Fruit fly (Drosophila melanogaster) whole organism, embryonic: Measurements from ENCODE around the gene CG13893.
A peak's percentile ranks its signal among the peaks of the same experiment; 100 is the strongest.

Source experiments
- Asciz ChIP-seq: fragments of 200-800 bp; sonication (Bioruptor generic); optimal IDR thresholded peaks from 2 replicates; lab custom pipeline; 2017; ENCODE audit warnings: missing biosample characterization, mild to moderate bottlenecking, missing genetic modification characterization, missing genetic modification reagents
- B-H2 ChIP-seq: fragments of 200-800 bp; sonication (Bioruptor generic); optimal IDR thresholded peaks from 2 replicates; lab custom pipeline; 2018; ENCODE audit warnings: missing biosample characterization, mild to moderate bottlenecking, missing genetic modification characterization
- Blimp-1 ChIP-seq: fragments of 200-800 bp; sonication (Bioruptor generic); optimal IDR thresholded peaks from 3 replicates; lab custom pipeline; 2018; ENCODE audit warnings: missing biosample characterization, missing genetic modification characterization, mild to moderate bottlenecking, moderate library complexity, missing genetic modification reagents
- CG11085 ChIP-seq: fragments of 200-800 bp; sonication (Bioruptor generic); IDR thresholded peaks from 2 replicates; pipeline ENCODE4 v1.3.6; 2022; ENCODE audit warnings: missing biosample characterization, missing genetic modification characterization
- CG11695 ChIP-seq: fragments of 200-800 bp; sonication (Bioruptor generic); IDR thresholded peaks from 3 replicates; pipeline ENCODE4 v1.3.6; 2022; ENCODE audit warnings: missing biosample characterization, missing genetic modification characterization
- CG12219 ChIP-seq: fragments of 200-800 bp; sonication (Bioruptor generic); optimal IDR thresholded peaks from 3 replicates; lab custom pipeline; 2018; ENCODE audit warnings: missing biosample characterization, mild to moderate bottlenecking, missing genetic modification characterization
- CG14860 ChIP-seq: fragments of 200-800 bp; sonication (Bioruptor generic); IDR thresholded peaks from 3 replicates; pipeline ENCODE4 v1.3.6; 2022; ENCODE audit warnings: missing biosample characterization, missing genetic modification characterization; ENCODE audit not compliant: partially characterized antibody
- CG1529 ChIP-seq: fragments of 200-800 bp; sonication (Bioruptor generic); optimal IDR thresholded peaks from 3 replicates; lab custom pipeline; 2018; ENCODE audit warnings: missing biosample characterization, missing genetic modification characterization
- CG15479 ChIP-seq: fragments of 200-800 bp; sonication (Bioruptor generic); optimal IDR thresholded peaks from 3 replicates; lab custom pipeline; 2019; ENCODE audit warnings: missing biosample characterization, mild to moderate bottlenecking, missing genetic modification characterization, moderate library complexity
- CG15696 ChIP-seq: fragments of 200-800 bp; sonication (Bioruptor generic); optimal IDR thresholded peaks from 2 replicates; lab custom pipeline; 2019; ENCODE audit warnings: missing biosample characterization, mild to moderate bottlenecking, missing genetic modification characterization, moderate library complexity
- CG16863 ChIP-seq: fragments of 200-800 bp; sonication (Bioruptor generic); optimal IDR thresholded peaks from 3 replicates; lab custom pipeline; 2016; ENCODE audit warnings: missing biosample characterization, missing genetic modification characterization
- CG17328 ChIP-seq: fragments of 200-800 bp; sonication (Bioruptor generic); IDR thresholded peaks from 2 replicates; pipeline ENCODE4 v1.3.6; 2022; ENCODE audit warnings: missing biosample characterization, missing genetic modification characterization
- CG17361 ChIP-seq: fragments of 200-800 bp; sonication (Bioruptor generic); IDR thresholded peaks from 3 replicates; pipeline ENCODE4 v1.3.6; 2022; ENCODE audit warnings: missing biosample characterization, missing genetic modification characterization
- CG1792 ChIP-seq: fragments of 200-800 bp; sonication (Bioruptor generic); optimal IDR thresholded peaks from 2 replicates; lab custom pipeline; 2016; ENCODE audit warnings: missing biosample characterization, missing genetic modification characterization
- CG2202 ChIP-seq: fragments of 200-800 bp; sonication (Bioruptor generic); optimal IDR thresholded peaks from 2 replicates; lab custom pipeline; 2018; ENCODE audit warnings: missing biosample characterization, mild to moderate bottlenecking, missing genetic modification characterization
- CG32767 ChIP-seq: fragments of 200-800 bp; sonication (Bioruptor generic); IDR thresholded peaks from 2 replicates; pipeline ENCODE4 v1.3.6; 2022; ENCODE audit warnings: missing biosample characterization, missing genetic modification characterization
- CG34224 ChIP-seq: fragments of 200-800 bp; sonication (Bioruptor generic); IDR thresholded peaks from 3 replicates; pipeline ENCODE4 v1.3.6; 2022; ENCODE audit warnings: missing biosample characterization, missing genetic modification characterization; ENCODE audit not compliant: partially characterized antibody
- CG34376 ChIP-seq: fragments of 200-800 bp; sonication (Bioruptor generic); optimal IDR thresholded peaks from 2 replicates; lab custom pipeline; 2018; ENCODE audit warnings: missing biosample characterization, mild to moderate bottlenecking, missing genetic modification characterization
- CG4424 ChIP-seq: fragments of 200-800 bp; sonication (Bioruptor generic); optimal IDR thresholded peaks from 3 replicates; lab custom pipeline; 2016; ENCODE audit warnings: missing biosample characterization, missing genetic modification characterization
- CG6813 ChIP-seq: fragments of 200-800 bp; sonication (Bioruptor generic); optimal IDR thresholded peaks from 2 replicates; lab custom pipeline; 2017; ENCODE audit warnings: missing biosample characterization, missing genetic modification characterization, mild to moderate bottlenecking, moderate library complexity, missing genetic modification reagents
- CG8089 ChIP-seq: fragments of 200-800 bp; sonication (Bioruptor generic); optimal IDR thresholded peaks from 3 replicates; lab custom pipeline; 2016; ENCODE audit warnings: missing biosample characterization, missing genetic modification characterization
- Deaf1 ChIP-seq: fragments of 200-800 bp; optimal IDR thresholded peaks from 3 replicates; lab custom pipeline; 2019; ENCODE audit warnings: missing biosample characterization, mild to moderate bottlenecking, missing genetic modification characterization, moderate library complexity
- Dfd ChIP-seq, 2 experiments: fragments of >200 bp; optimal IDR thresholded peaks; 2 replicates each; lab custom pipeline; 2017; ENCODE audit warnings: missing biosample characterization in 2 of 2, missing genetic modification characterization in 2 of 2
- Dip2 ChIP-seq: fragments of 200-800 bp; sonication (Bioruptor generic); IDR thresholded peaks from 2 replicates; pipeline ENCODE4 v1.3.6; 2022; ENCODE audit warnings: missing biosample characterization, missing genetic modification characterization
- Dip3 ChIP-seq: fragments of 200-800 bp; sonication (Bioruptor generic); optimal IDR thresholded peaks from 3 replicates; lab custom pipeline; 2016; ENCODE audit warnings: missing biosample characterization, missing genetic modification characterization
- E2f1 ChIP-seq: fragments of 200-800 bp; sonication (Bioruptor generic); IDR thresholded peaks from 2 replicates; pipeline ENCODE4 v1.3.6; 2022; ENCODE audit warnings: missing biosample characterization, missing genetic modification characterization
- Hand ChIP-seq: fragments of 200-800 bp; sonication (Bioruptor generic); optimal IDR thresholded peaks from 2 replicates; lab custom pipeline; 2017; ENCODE audit warnings: mild to moderate bottlenecking, missing biosample characterization, missing genetic modification reagents, missing genetic modification characterization
- HmgZ ChIP-seq: fragments of 200-800 bp; sonication (Bioruptor generic); optimal IDR thresholded peaks from 2 replicates; lab custom pipeline; 2018; ENCODE audit warnings: missing biosample characterization, mild to moderate bottlenecking, missing genetic modification characterization
- Lim3 ChIP-seq: fragments of 200-800 bp; sonication (Bioruptor generic); IDR thresholded peaks from 2 replicates; pipeline ENCODE4 v1.3.6; 2022; ENCODE audit warnings: missing biosample characterization, missing genetic modification characterization
- Mad ChIP-seq: fragments of 200-800 bp; sonication (Bioruptor generic); optimal IDR thresholded peaks from 2 replicates; lab custom pipeline; 2016; ENCODE audit warnings: missing biosample characterization, missing genetic modification characterization
- Mes4 ChIP-seq: fragments of 200-800 bp; sonication (Bioruptor generic); optimal IDR thresholded peaks from 2 replicates; lab custom pipeline; 2016; ENCODE audit warnings: missing biosample characterization, missing genetic modification characterization
- Sin3A ChIP-seq: fragments of >200 bp; optimal IDR thresholded peaks from 2 replicates; lab custom pipeline; 2018
- Sox100B ChIP-seq: fragments of 200-800 bp; sonication (Bioruptor generic); optimal IDR thresholded peaks from 3 replicates; lab custom pipeline; 2018; ENCODE audit warnings: missing biosample characterization, mild to moderate bottlenecking, missing genetic modification characterization
- Stat92E ChIP-seq, 3 experiments: fragments of >200 bp in 2 of 3; fragments of 200-800 bp in 1 of 3; sonication (Bioruptor generic) in 1 of 3; optimal IDR thresholded peaks; 2 replicates each; lab custom pipeline; 2017 to 2019; ENCODE audit warnings: missing biosample characterization in 3 of 3, missing genetic modification characterization in 3 of 3, mild to moderate bottlenecking in 1 of 3, moderate library complexity in 1 of 3
- ac ChIP-seq: fragments of 200-800 bp; sonication (Bioruptor generic); optimal IDR thresholded peaks from 3 replicates; lab custom pipeline; 2017; ENCODE audit warnings: missing biosample characterization, mild to moderate bottlenecking, missing genetic modification characterization
- bbx ChIP-seq: fragments of 200-800 bp; sonication (Bioruptor generic); IDR thresholded peaks from 2 replicates; pipeline ENCODE4 v1.3.6; 2022; ENCODE audit warnings: missing biosample characterization, missing genetic modification characterization; ENCODE audit not compliant: partially characterized antibody
- cad ChIP-seq: fragments of >200 bp; optimal IDR thresholded peaks from 2 replicates; lab custom pipeline; 2017; ENCODE audit warnings: missing biosample characterization, missing genetic modification characterization
- cg ChIP-seq: fragments of 200-800 bp; sonication (Bioruptor generic); optimal IDR thresholded peaks from 3 replicates; lab custom pipeline; 2019; ENCODE audit warnings: missing biosample characterization, mild to moderate bottlenecking, missing genetic modification characterization, moderate library complexity
- chinmo ChIP-seq: fragments of 200-800 bp; sonication (Bioruptor generic); IDR thresholded peaks from 4 replicates; pipeline ENCODE4 v1.3.6; 2022; ENCODE audit warnings: missing biosample characterization, missing genetic modification characterization; ENCODE audit not compliant: partially characterized antibody
- dan ChIP-seq: fragments of 200-800 bp; sonication (Bioruptor generic); IDR thresholded peaks from 2 replicates; pipeline ENCODE4 v1.3.6; 2022; ENCODE audit warnings: missing biosample characterization, missing genetic modification characterization
- dimm ChIP-seq: fragments of 200-800 bp; sonication (Bioruptor generic); IDR thresholded peaks from 2 replicates; pipeline ENCODE4 v1.3.6; 2022; ENCODE audit warnings: missing biosample characterization, missing genetic modification characterization
- grn ChIP-seq: fragments of 200-800 bp; sonication (Bioruptor generic); optimal IDR thresholded peaks from 3 replicates; lab custom pipeline; 2017; ENCODE audit warnings: missing biosample characterization, missing genetic modification characterization
- gsb-n ChIP-seq: fragments of 200-800 bp; sonication (Bioruptor generic); optimal IDR thresholded peaks from 3 replicates; lab custom pipeline; 2018; ENCODE audit warnings: missing biosample characterization, mild to moderate bottlenecking, missing genetic modification characterization
- hbn ChIP-seq: fragments of 200-800 bp; sonication (Bioruptor generic); IDR thresholded peaks from 2 replicates; pipeline ENCODE4 v1.3.6; 2022; ENCODE audit warnings: missing biosample characterization, missing genetic modification characterization; ENCODE audit not compliant: partially characterized antibody
- lbe ChIP-seq: fragments of 200-800 bp; sonication (Bioruptor generic); optimal IDR thresholded peaks from 2 replicates; lab custom pipeline; 2016; ENCODE audit warnings: missing biosample characterization, mild to moderate bottlenecking, missing genetic modification characterization
- prd ChIP-seq, 3 experiments: fragments of >200 bp in 2 of 3; fragments of 200-800 bp in 1 of 3; sonication (Bioruptor generic) in 1 of 3; optimal IDR thresholded peaks in 2 of 3; IDR thresholded peaks in 1 of 3; 2 replicates in 2 of 3; 3 replicates in 1 of 3; pipeline versions ENCODE4 v1.3.6 to Lab custom; 2017 to 2022; ENCODE audit warnings: missing biosample characterization in 1 of 3, missing genetic modification characterization in 1 of 3
- ranshi ChIP-seq: fragments of 200-800 bp; sonication (Bioruptor generic); IDR thresholded peaks from 2 replicates; pipeline ENCODE4 v1.3.6; 2022; ENCODE audit warnings: missing biosample characterization, missing genetic modification characterization
- salm ChIP-seq: fragments of 200-800 bp; sonication (Bioruptor generic); optimal IDR thresholded peaks from 2 replicates; lab custom pipeline; 2018; ENCODE audit warnings: missing biosample characterization, mild to moderate bottlenecking, missing genetic modification characterization
- sd ChIP-seq: fragments of 200-800 bp; sonication (Bioruptor generic); optimal IDR thresholded peaks from 3 replicates; lab custom pipeline; 2018; ENCODE audit warnings: missing biosample characterization, mild to moderate bottlenecking, missing genetic modification characterization, moderate library complexity
- sob ChIP-seq: fragments of 200-800 bp; sonication (Bioruptor generic); IDR thresholded peaks from 2 replicates; pipeline ENCODE4 v1.3.6; 2022; ENCODE audit warnings: missing biosample characterization, missing genetic modification characterization
- zf30C ChIP-seq: fragments of 200-800 bp; sonication (Bioruptor generic); optimal IDR thresholded peaks from 3 replicates; lab custom pipeline; 2018; ENCODE audit warnings: missing biosample characterization, mild to moderate bottlenecking, missing genetic modification characterization

Gene CG13893

DNA sequence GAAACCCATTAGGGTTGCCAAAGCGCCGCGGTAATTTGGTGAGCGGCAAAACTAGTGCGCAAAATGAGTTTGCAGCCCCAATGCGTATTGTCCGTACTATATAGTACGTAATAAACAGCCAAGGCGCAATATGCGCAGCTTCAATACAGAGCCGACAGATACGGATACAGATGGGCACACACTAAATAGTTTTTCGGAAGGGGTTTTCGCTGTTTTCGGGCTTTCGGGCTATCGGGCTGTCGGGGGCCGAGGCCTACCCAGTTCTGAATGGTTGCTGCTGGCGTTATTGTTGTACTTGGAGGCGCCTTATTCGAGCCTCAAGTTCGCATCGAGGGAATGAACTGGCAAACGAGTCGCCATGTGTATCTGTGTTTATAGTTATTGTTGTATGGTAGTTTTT, 26.9 kb upstream of the CG13893 start (continued):
- no peak for TF ChIP-seq CG11695
- no peak for TF ChIP-seq Sin3A (lab: Kevin White, UChicago)
- TF ChIP-seq CG17328 (GFP tag; lab: Robert Waterston, UW): no peak
- TF ChIP-seq grn (GFP tag; lab: Kevin White, UChicago): no peak
- no peak for TF ChIP-seq CG14860 (GFP tag; lab: Robert Waterston, UW)
- TF ChIP-seq HmgZ (tag; lab: Kevin White, UChicago): no peak
- TF ChIP-seq salm (tag; lab: Kevin White, UChicago): no peak
- TF ChIP-seq CG6813 (GFP tag; lab: Kevin White, UChicago): no peak
- TF ChIP-seq CG4424 (GFP tag; lab: Kevin White, UChicago): no peak
- TF ChIP-seq B-H2 (GFP tag; lab: Kevin White, UChicago): peak; percentile 67
- TF ChIP-seq lbe (GFP tag; lab: Kevin White, UChicago): no peak
- TF ChIP-seq prd (optimal IDR thresholded peaks at IDR 0.05; lab: Kevin White, UChicago): no peak
- TF ChIP-seq prd (GFP tag; IDR thresholded peaks at IDR 0.05; lab: Robert Waterston, UW): no peak
- no peak for TF ChIP-seq CG15479
- TF ChIP-seq Deaf1: peak; percentile 77
- TF ChIP-seq sd (tag; lab: Kevin White, UChicago): peak; percentile 35
- no peak for TF ChIP-seq gsb-n (tag; lab: Kevin White, UChicago)
- peak; percentile 9 for TF ChIP-seq CG16863 (GFP tag; lab: Kevin White, UChicago)
- no peak for TF ChIP-seq dimm (GFP tag; lab: Robert Waterston, UW)
- no peak for TF ChIP-seq Blimp-1
- TF ChIP-seq CG34376 (GFP tag; lab: Kevin White, UChicago): peak; percentile 59
- no peak for TF ChIP-seq dan
- TF ChIP-seq CG11085 (GFP tag; lab: Robert Waterston, UW): no peak
- no peak for TF ChIP-seq ranshi (GFP tag; lab: Robert Waterston, UW)
- no peak for TF ChIP-seq Dip3
- no peak for TF ChIP-seq Mad
- no peak for TF ChIP-seq CG1529 (GFP tag; lab: Kevin White, UChicago)
- TF ChIP-seq hbn: no peak
- no peak for TF ChIP-seq CG1792 (GFP tag; lab: Kevin White, UChicago)
- no peak for TF ChIP-seq Dip2
- no peak for TF ChIP-seq Stat92E (GFP tag; optimal IDR thresholded peaks at IDR 0.05; lab: Kevin White, UChicago)
- TF ChIP-seq Dfd (GFP tag; optimal IDR thresholded peaks at IDR 0.05; lab: Kevin White, UChicago): no peak
- no peak for TF ChIP-seq CG17361
- no peak for TF ChIP-seq CG32767 (GFP tag; lab: Robert Waterston, UW)
- TF ChIP-seq Mes4 (GFP tag; lab: Kevin White, UChicago): no peak
- TF ChIP-seq Asciz (GFP tag; lab: Kevin White, UChicago): no peak
- no peak for TF ChIP-seq ac (GFP tag; lab: Kevin White, UChicago)
- TF ChIP-seq CG34224: no peak
- no peak for TF ChIP-seq cad (GFP tag; lab: Kevin White, UChicago)
- peak; percentile 83 for TF ChIP-seq chinmo (GFP tag; lab: Robert Waterston, UW)
- peak; percentile 13 for TF ChIP-seq Hand
- peak; percentile 29; the same call in 1 of the 2 replicates for TF ChIP-seq sob (GFP tag; lab: Robert Waterston, UW)
- no peak for TF ChIP-seq CG12219
- no peak for TF ChIP-seq CG15696 (tag; lab: Kevin White, UChicago)
- 0 out of 2 replicates have a peak, but pooled peaks have one; percentile 28 for TF ChIP-seq bbx (GFP tag; lab: Robert Waterston, UW)
- no peak for TF ChIP-seq zf30C (GFP tag; lab: Kevin White, UChicago)
- TF ChIP-seq CG2202 (tag; lab: Kevin White, UChicago): no peak
- no peak for TF ChIP-seq cg (GFP tag; lab: Kevin White, UChicago)
- TF ChIP-seq CG8089 (GFP tag; lab: Kevin White, UChicago): no peak
- TF ChIP-seq E2f1 (GFP tag; lab: Robert Waterston, UW): no peak
- TF ChIP-seq Sox100B (GFP tag; lab: Kevin White, UChicago): no peak
- no peak for TF ChIP-seq Lim3
